Fruit fly (Drosophila melanogaster): ENCODE measurements around the gene RfC4.
A peak's percentile ranks its signal among the peaks of the same experiment; 100 is the strongest.

Gene RfC4

dm6 chr3L:4159264-4159663, 23.4 kb upstream of the RfC4 start:
- TF ChIP-seq eg (GFP tag; IDR thresholded peaks at IDR 0.05), result no peak
- TF ChIP-seq fd85E (GFP tag; optimal IDR thresholded peaks at IDR 0.05), result no peak
- no peak for TF ChIP-seq Ets21C (GFP tag; optimal IDR thresholded peaks at IDR 0.05)
- no peak for TF ChIP-seq dac (GFP tag; optimal IDR thresholded peaks at IDR 0.05)
- TF ChIP-seq CG7368 (GFP tag; optimal IDR thresholded peaks at IDR 0.05), result no peak

- TF ChIP-seq CG10631 (GFP tag; optimal IDR thresholded peaks at IDR 0.05) (peak; percentile 67), CG6276 (GFP tag; optimal IDR thresholded peaks at IDR 0.05) (no peak), Hr4 (GFP tag; optimal IDR thresholded peaks at IDR 0.05) (peak; percentile 29), esn (GFP tag; optimal IDR thresholded peaks at IDR 0.05) (peak; percentile 66), CG9139 (GFP tag; optimal IDR thresholded peaks at IDR 0.05) (peak; percentile 52), Met (GFP tag; optimal IDR thresholded peaks at IDR 0.05) (peak; percentile 65), OdsH (GFP tag; optimal IDR thresholded peaks at IDR 0.05) (peak; percentile 65), ss (GFP tag; optimal IDR thresholded peaks at IDR 0.05) (peak; percentile 62 to 68), Eip93F (GFP tag; optimal IDR thresholded peaks at IDR 0.05) (no peak), fkh (GFP tag; optimal IDR thresholded peaks at IDR 0.05) (no peak), Blimp-1 (GFP tag; optimal IDR thresholded peaks at IDR 0.05) (no peak), pdm3 (GFP tag; optimal IDR thresholded peaks at IDR 0.05) (peak; percentile 46), fd59A (GFP tag; optimal IDR thresholded peaks at IDR 0.05) (peak; percentile 62), CG6792 (GFP tag; optimal IDR thresholded peaks at IDR 0.05) (peak; percentile 48), CG32006 (GFP tag; optimal IDR thresholded peaks at IDR 0.05) (peak; percentile 60), Eip78C (GFP tag) (peak; percentile 91), CG15336 (GFP tag; IDR thresholded peaks at IDR 0.05) (no peak; the same call in 1 of the 2 replicates), Sox14 (GFP tag; optimal IDR thresholded peaks at IDR 0.05) (peak; percentile 51), CG8119 (GFP tag; IDR thresholded peaks at IDR 0.05) (0 out of 3 replicates have a peak, but pooled peaks have one; percentile 34), dsx (GFP tag; optimal IDR thresholded peaks at IDR 0.05; ENCODE audit: poor library complexity, severe bottlenecking) (peak; percentile 63), Ets96B (tag; optimal IDR thresholded peaks at IDR 0.05) (peak; percentile 78), Hr39 (GFP tag; optimal IDR thresholded peaks at IDR 0.05) (peak; percentile 54), CG34406 (GFP tag; optimal IDR thresholded peaks at IDR 0.05) (peak; percentile 67), Hr38 (GFP tag; optimal IDR thresholded peaks at IDR 0.05) (no peak), net (GFP tag; optimal IDR thresholded peaks at IDR 0.05) (peak; percentile 36), CG16779 (tag; optimal IDR thresholded peaks at IDR 0.05) (peak; percentile 11), CG31627 (GFP tag; optimal IDR thresholded peaks at IDR 0.05) (peak; percentile 28), Eip75B (GFP tag; optimal IDR thresholded peaks at IDR 0.05) (peak; percentile 61), CG6808 (GFP tag; optimal IDR thresholded peaks at IDR 0.05) (peak; percentile 79), CG11294 (GFP tag; IDR thresholded peaks at IDR 0.05) (no peak), CG6854 (GFP tag; optimal IDR thresholded peaks at IDR 0.05) (peak; percentile 28), CG4318 (GFP tag; optimal IDR thresholded peaks at IDR 0.05) (peak; percentile 41), fd85E (GFP tag; optimal IDR thresholded peaks at IDR 0.05) (peak; percentile 18), spab (GFP tag; optimal IDR thresholded peaks at IDR 0.05) (peak; percentile 72), CG6163 (GFP tag; IDR thresholded peaks at IDR 0.05) (peak; percentile 77), CG3919 (GFP tag; optimal IDR thresholded peaks at IDR 0.05) (peak; percentile 73), Sox102F (GFP tag; optimal IDR thresholded peaks at IDR 0.05) (peak; percentile 50), topi (GFP tag; optimal IDR thresholded peaks at IDR 0.05) (peak; percentile 70), cyc (GFP tag; optimal IDR thresholded peaks at IDR 0.05) (peak; percentile 63), acj6 (GFP tag; optimal IDR thresholded peaks at IDR 0.05) (peak; percentile 67), Gug (GFP tag; IDR thresholded peaks at IDR 0.05) (0 out of 2 replicates have a peak, but pooled peaks have one; percentile 35), CG3032 (tag; optimal IDR thresholded peaks at IDR 0.05) (peak; percentile 75), CG8632 (GFP tag; optimal IDR thresholded peaks at IDR 0.05) (peak; percentile 60), CG11762 (GFP tag; optimal IDR thresholded peaks at IDR 0.05; ENCODE audit: insufficient read depth) (peak; percentile 44), CG7368 (GFP tag; optimal IDR thresholded peaks at IDR 0.05) (peak; percentile 45), Lpt (GFP tag; optimal IDR thresholded peaks at IDR 0.05) (peak; percentile 14), achi (GFP tag; optimal IDR thresholded peaks at IDR 0.05) (peak; percentile 67)
These were observed 22.5 kb upstream of the RfC4 start for dm6 chr3L:4158361-4158760.

Data from whole organism, prepupa.